Fruit fly (Drosophila melanogaster): Measurements from ENCODE around the gene CG43245.

CG43245 gene

dm6 chr3L:10783015-10783675, 11.4 kb downstream of the CG43245 start:
- TF ChIP-seq EcR (GFP tag; optimal IDR thresholded peaks at IDR 0.05) (peak; percentile 73), CG12605 (GFP tag; IDR thresholded peaks at IDR 0.05) (no peak; the same call in 1 of the 2 replicates), Ets98B (GFP tag; IDR thresholded peaks at IDR 0.05) (no peak), Pif1A (GFP tag; optimal IDR thresholded peaks at IDR 0.05) (peak; percentile 50), CG9948 (tag; optimal IDR thresholded peaks at IDR 0.05) (peak; percentile 66), CG17806 (tag; optimal IDR thresholded peaks at IDR 0.05) (peak; percentile 67), CG15710 (tag; optimal IDR thresholded peaks at IDR 0.05) (peak; percentile 67), CG14655 (GFP tag; optimal IDR thresholded peaks at IDR 0.05) (peak; percentile 66), CG13204 (GFP tag; optimal IDR thresholded peaks at IDR 0.05) (no peak), CG8301 (tag; optimal IDR thresholded peaks at IDR 0.05) (peak; percentile 61), CG4496 (GFP tag; IDR thresholded peaks at IDR 0.05) (no peak), Snoo (tag; optimal IDR thresholded peaks at IDR 0.05) (peak; percentile 23), fd96Ca (GFP tag; IDR thresholded peaks at IDR 0.05) (no peak), CG34367 (tag; optimal IDR thresholded peaks at IDR 0.05) (peak; percentile 61), CG8159 (tag; optimal IDR thresholded peaks at IDR 0.05) (peak; percentile 76), rn (GFP tag; IDR thresholded peaks at IDR 0.05) (no peak), CG10348 (GFP tag; IDR thresholded peaks at IDR 0.05) (no peak), D1 (tag; optimal IDR thresholded peaks at IDR 0.05) (peak; percentile 14), CG32121 (GFP tag; IDR thresholded peaks at IDR 0.05) (no peak), Pif1B (GFP tag; optimal IDR thresholded peaks at IDR 0.05) (no peak), gl (tag; optimal IDR thresholded peaks at IDR 0.05) (peak; percentile 22)

dm6 chr3L:10784566-10785003, 12.9 kb downstream of the CG43245 start:
- TF ChIP-seq CG8159 (tag; optimal IDR thresholded peaks at IDR 0.05) (peak; percentile 78), Snoo (tag; optimal IDR thresholded peaks at IDR 0.05) (peak; percentile 67), CG8301 (tag; optimal IDR thresholded peaks at IDR 0.05) (peak; percentile 39), CG13204 (GFP tag; optimal IDR thresholded peaks at IDR 0.05) (peak; percentile 16), CG14655 (GFP tag; optimal IDR thresholded peaks at IDR 0.05) (peak; percentile 67), Pif1A (GFP tag; optimal IDR thresholded peaks at IDR 0.05) (no peak), CG32121 (GFP tag; IDR thresholded peaks at IDR 0.05) (peak; percentile 56), gl (tag; optimal IDR thresholded peaks at IDR 0.05) (no peak), CG12605 (GFP tag; IDR thresholded peaks at IDR 0.05) (no peak), CG15710 (tag; optimal IDR thresholded peaks at IDR 0.05) (peak; percentile 69), Pif1B (GFP tag; optimal IDR thresholded peaks at IDR 0.05) (no peak), CG17806 (tag; optimal IDR thresholded peaks at IDR 0.05) (peak; percentile 66), CG10348 (GFP tag; IDR thresholded peaks at IDR 0.05) (no peak), CG4496 (GFP tag; IDR thresholded peaks at IDR 0.05) (0 out of 3 replicates have a peak, but pooled peaks have one; percentile 33), rn (GFP tag; IDR thresholded peaks at IDR 0.05) (no peak), CG9948 (tag; optimal IDR thresholded peaks at IDR 0.05) (peak; percentile 70), Ets98B (GFP tag; IDR thresholded peaks at IDR 0.05) (peak; percentile 46; the same call in 1 of the 2 replicates), EcR (GFP tag; optimal IDR thresholded peaks at IDR 0.05) (no peak), CG34367 (tag; optimal IDR thresholded peaks at IDR 0.05) (peak; percentile 35), D1 (tag; optimal IDR thresholded peaks at IDR 0.05) (peak; percentile 42)

- TF ChIP-seq Snoo (tag; optimal IDR thresholded peaks at IDR 0.05) (peak; percentile 61), CG14655 (GFP tag; optimal IDR thresholded peaks at IDR 0.05) (no peak), CG15710 (tag; optimal IDR thresholded peaks at IDR 0.05) (no peak), CG8159 (tag; optimal IDR thresholded peaks at IDR 0.05) (peak; percentile 36), CG9948 (tag; optimal IDR thresholded peaks at IDR 0.05) (peak; percentile 5), CG4496 (GFP tag; IDR thresholded peaks at IDR 0.05) (peak; percentile 23; the same call in 1 of the 3 replicates), fd96Ca (GFP tag; IDR thresholded peaks at IDR 0.05) (peak; percentile 65; the same call in 1 of the 3 replicates)
Measured at dm6 chr3L:10785988-10786706, 14.4 kb downstream of the CG43245 start.

- TF ChIP-seq D1 (tag; optimal IDR thresholded peaks at IDR 0.05) (no peak), CG12605 (GFP tag; IDR thresholded peaks at IDR 0.05) (peak; percentile 10; the same call in 1 of the 2 replicates), fd96Ca (GFP tag; IDR thresholded peaks at IDR 0.05) (peak; percentile 62; the same call in 2 of the 3 replicates), EcR (GFP tag; optimal IDR thresholded peaks at IDR 0.05) (peak; percentile 19), CG32121 (GFP tag; IDR thresholded peaks at IDR 0.05) (peak; percentile 53; the same call in 1 of the 2 replicates), Pif1B (GFP tag; optimal IDR thresholded peaks at IDR 0.05) (no peak), CG4496 (GFP tag; IDR thresholded peaks at IDR 0.05) (peak; percentile 61; the same call in 1 of the 3 replicates), CG8301 (tag; optimal IDR thresholded peaks at IDR 0.05) (no peak), gl (tag; optimal IDR thresholded peaks at IDR 0.05) (no peak), CG9948 (tag; optimal IDR thresholded peaks at IDR 0.05) (no peak), rn (GFP tag; IDR thresholded peaks at IDR 0.05) (no peak), Ets98B (GFP tag; IDR thresholded peaks at IDR 0.05) (peak; percentile 79), CG13204 (GFP tag; optimal IDR thresholded peaks at IDR 0.05) (no peak), CG14655 (GFP tag; optimal IDR thresholded peaks at IDR 0.05) (no peak), Pif1A (GFP tag; optimal IDR thresholded peaks at IDR 0.05) (no peak), CG8159 (tag; optimal IDR thresholded peaks at IDR 0.05) (no peak), CG17806 (tag; optimal IDR thresholded peaks at IDR 0.05) (no peak), CG10348 (GFP tag; IDR thresholded peaks at IDR 0.05) (no peak)
Measured at dm6 chr3L:10787652-10788330, 16.1 kb downstream of the CG43245 start.
